Worm (Caenorhabditis elegans): ENCODE data around the gene egl-23.

- TF ChIP-seq pqm-1 (tag; optimal IDR thresholded peaks at IDR 0.05) (no peak), hlh-8 (tag; optimal IDR thresholded peaks at IDR 0.05) (no peak), zip-5 (tag; optimal IDR thresholded peaks at IDR 0.05) (no peak), F13H6.1 (tag; optimal IDR thresholded peaks at IDR 0.05) (no peak), ceh-2 (tag; optimal IDR thresholded peaks at IDR 0.05) (no peak), hlh-6 (tag; optimal IDR thresholded peaks at IDR 0.05) (no peak), ref-2 (tag; optimal IDR thresholded peaks at IDR 0.05) (no peak)
Observed at ce11 chrIV:14050442-14050841, 61.6 kb downstream of the egl-23 start.

Data from whole organism, late embryonic.